Worm (Caenorhabditis elegans): ENCODE measurements around the gene clec-121.
A peak's percentile ranks its signal among the peaks of the same experiment; 100 is the strongest.

The clec-121 gene

DNA sequence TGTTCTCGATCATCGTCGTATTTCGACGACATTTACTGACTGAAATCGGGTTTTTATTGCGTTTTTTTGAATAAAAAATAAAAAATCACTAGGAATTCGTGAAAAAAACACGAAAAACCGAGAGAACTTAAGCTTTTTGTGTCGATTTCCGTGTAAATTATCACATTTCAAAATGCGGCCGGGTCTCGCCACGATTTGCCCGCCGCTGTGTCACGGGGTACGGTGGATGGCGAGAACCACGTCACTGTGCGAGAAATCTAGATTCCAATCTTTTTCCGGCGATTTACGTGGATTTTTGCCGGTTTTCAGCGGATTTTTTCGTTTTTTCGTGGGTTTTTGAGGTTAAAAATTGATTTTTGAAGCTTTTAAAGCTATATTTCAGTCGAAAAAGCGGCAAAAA, 25.2 kb upstream of the clec-121 start, which contains the start of gene Y25C1A.8 (continued):
- TF ChIP-seq pax-3 (tag; optimal IDR thresholded peaks at IDR 0.05) (peak; percentile 81), ceh-88 (GFP tag; IDR thresholded peaks at IDR 0.05) (peak; percentile 58), efl-1 (optimal IDR thresholded peaks at IDR 0.05) (peak; percentile 92 to 95), efl-1 (GFP tag; optimal IDR thresholded peaks at IDR 0.05 in 1 of 2) (peak; percentile 80 to 98), pag-3 (tag; optimal IDR thresholded peaks at IDR 0.05; ENCODE audit: borderline replicate concordance, insufficient read depth) (no peak), nhr-76 (tag; optimal IDR thresholded peaks at IDR 0.05) (peak; percentile 31), nhr-11 (tag; optimal IDR thresholded peaks at IDR 0.05) (peak; percentile 66), rnt-1 (tag; optimal IDR thresholded peaks at IDR 0.05) (peak; percentile 98), fos-1 (tag; optimal IDR thresholded peaks at IDR 0.05) (peak; percentile 75), dsc-1 (tag; optimal IDR thresholded peaks at IDR 0.05) (no peak), nhr-85 (tag) (peak; percentile 94), nhr-71 (tag; optimal IDR thresholded peaks at IDR 0.05) (peak; percentile 94), unc-62 (GFP tag; optimal IDR thresholded peaks at IDR 0.05) (no peak), fkh-8 (tag; optimal IDR thresholded peaks at IDR 0.05) (peak; percentile 93), ama-1 (optimal IDR thresholded peaks at IDR 0.05) (peak; percentile 23), hlh-4 (tag; optimal IDR thresholded peaks at IDR 0.05) (no peak), vab-15 (tag; optimal IDR thresholded peaks at IDR 0.05) (peak; percentile 79), lin-13 (GFP tag; optimal IDR thresholded peaks at IDR 0.05) (peak; percentile 87), snpc-4 (tag; optimal IDR thresholded peaks at IDR 0.05) (peak; percentile 78), mdl-1 (tag; optimal IDR thresholded peaks at IDR 0.05) (peak in 1 of 2 experiments; percentile 82), mef-2 (tag; optimal IDR thresholded peaks at IDR 0.05) (peak; percentile 79), mab-9 (GFP tag; IDR thresholded peaks at IDR 0.05) (peak; percentile 86), unc-130 (tag; optimal IDR thresholded peaks at IDR 0.05) (peak; percentile 84), nhr-84 (tag; optimal IDR thresholded peaks at IDR 0.05) (no peak), isw-1 (GFP tag; IDR thresholded peaks at IDR 0.05) (peak; percentile 90), blmp-1 (tag; optimal IDR thresholded peaks at IDR 0.05) (peak; percentile 43), sptf-1 (tag; optimal IDR thresholded peaks at IDR 0.05) (no peak), xbp-1 (tag; optimal IDR thresholded peaks at IDR 0.05) (peak; percentile 99), unc-98 (GFP tag; IDR thresholded peaks at IDR 0.05) (0 out of 2 replicates have a peak, but pooled peaks have one; percentile 47), sox-4 (tag; optimal IDR thresholded peaks at IDR 0.05) (peak; percentile 72), C34B4.2 (tag; optimal IDR thresholded peaks at IDR 0.05) (peak; percentile 78), irx-1 (tag; optimal IDR thresholded peaks at IDR 0.05) (peak; percentile 91), C16A3.4 (tag; optimal IDR thresholded peaks at IDR 0.05) (peak; percentile 89), fkh-10 (GFP tag; optimal IDR thresholded peaks at IDR 0.05) (peak; percentile 87), pqm-1 (tag; optimal IDR thresholded peaks at IDR 0.05) (no peak), aha-1 (tag; optimal IDR thresholded peaks at IDR 0.05) (peak; percentile 48), lir-3 (tag; optimal IDR thresholded peaks at IDR 0.05; ENCODE audit: poor library complexity) (no peak), lsy-2 (tag; optimal IDR thresholded peaks at IDR 0.05) (peak; percentile 100), nhr-20 (tag; optimal IDR thresholded peaks at IDR 0.05) (no peak), jun-1 (tag; optimal IDR thresholded peaks at IDR 0.05) (peak; percentile 81), F16B12.6 (tag; optimal IDR thresholded peaks at IDR 0.05) (peak; percentile 67), unc-30 (tag; optimal IDR thresholded peaks at IDR 0.05) (no peak)

DNA sequence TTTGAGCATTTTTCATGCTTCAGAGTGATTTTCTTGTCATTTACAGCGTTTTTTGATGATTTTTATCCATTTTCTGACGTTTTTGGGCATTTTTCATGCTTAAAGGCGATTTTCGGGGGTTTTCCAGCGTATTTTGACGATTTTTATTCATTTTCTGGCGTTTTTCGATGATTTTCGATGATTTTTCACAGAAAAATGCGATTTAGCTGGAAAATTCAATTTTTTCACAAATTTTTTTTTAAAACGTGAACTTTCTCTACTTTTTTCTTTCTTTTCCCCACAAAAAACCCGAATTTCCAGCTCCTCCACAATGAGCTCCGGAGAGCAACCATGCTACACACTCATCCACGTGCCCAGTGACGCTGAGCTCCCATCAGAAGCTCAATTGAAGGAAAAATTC, 23.6 kb upstream of the clec-121 start, which contains the start of gene copb-1:
copb-1 (plus strand) TSS at position 301 of the 400 bp plus-strand sequence.
- no peak for TF ChIP-seq lir-3 (tag; optimal IDR thresholded peaks at IDR 0.05; ENCODE audit: poor library complexity)
- no peak for TF ChIP-seq nhr-20 (tag; optimal IDR thresholded peaks at IDR 0.05)
- no peak for TF ChIP-seq mab-9 (GFP tag; IDR thresholded peaks at IDR 0.05)
- no peak for TF ChIP-seq egl-13 (tag; optimal IDR thresholded peaks at IDR 0.05)
